Worm (Caenorhabditis elegans): ENCODE data around the gene C06G3.8.

DNA sequence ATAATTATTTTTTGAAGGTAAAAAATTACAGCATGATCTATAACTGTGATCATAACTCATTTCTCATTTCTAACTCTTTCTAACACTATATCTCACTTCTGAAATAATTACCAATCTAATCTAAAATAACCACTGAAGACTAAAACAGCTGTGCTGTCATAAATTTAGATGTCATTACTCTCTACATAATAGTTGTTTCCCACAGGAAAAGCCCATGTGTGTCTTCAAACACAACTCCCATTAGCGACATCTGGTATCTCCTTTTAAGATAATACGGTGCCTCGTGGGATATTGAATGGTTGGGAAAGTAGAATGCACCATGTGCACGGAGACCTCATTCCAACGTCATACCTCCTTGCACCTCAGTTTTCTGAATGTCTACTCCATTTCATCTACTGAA lies 32.7 kb upstream of the C06G3.8 start, which contains the start of gene Y43B11AL.1:
- no peak for TF ChIP-seq ets-5 (GFP tag; IDR thresholded peaks at IDR 0.05)
- no peak for TF ChIP-seq nhr-237 (tag; optimal IDR thresholded peaks at IDR 0.05)
- no peak for TF ChIP-seq aha-1 (tag; optimal IDR thresholded peaks at IDR 0.05)
- TF ChIP-seq blmp-1 (tag; optimal IDR thresholded peaks at IDR 0.05) = no peak
- no peak for TF ChIP-seq elt-2 (tag; optimal IDR thresholded peaks at IDR 0.05)
- TF ChIP-seq nhr-76 (tag; optimal IDR thresholded peaks at IDR 0.05) = no peak
- TF ChIP-seq ces-1 (GFP tag; optimal IDR thresholded peaks at IDR 0.05) = no peak
- no peak for TF ChIP-seq jun-1 (tag; optimal IDR thresholded peaks at IDR 0.05)
- no peak for TF ChIP-seq ama-1 (optimal IDR thresholded peaks at IDR 0.05)
- TF ChIP-seq mep-1 (tag; optimal IDR thresholded peaks at IDR 0.05) = no peak
